Worm (Caenorhabditis elegans): ENCODE data around the gene K05B2.4.

Gene K05B2.4

DNA sequence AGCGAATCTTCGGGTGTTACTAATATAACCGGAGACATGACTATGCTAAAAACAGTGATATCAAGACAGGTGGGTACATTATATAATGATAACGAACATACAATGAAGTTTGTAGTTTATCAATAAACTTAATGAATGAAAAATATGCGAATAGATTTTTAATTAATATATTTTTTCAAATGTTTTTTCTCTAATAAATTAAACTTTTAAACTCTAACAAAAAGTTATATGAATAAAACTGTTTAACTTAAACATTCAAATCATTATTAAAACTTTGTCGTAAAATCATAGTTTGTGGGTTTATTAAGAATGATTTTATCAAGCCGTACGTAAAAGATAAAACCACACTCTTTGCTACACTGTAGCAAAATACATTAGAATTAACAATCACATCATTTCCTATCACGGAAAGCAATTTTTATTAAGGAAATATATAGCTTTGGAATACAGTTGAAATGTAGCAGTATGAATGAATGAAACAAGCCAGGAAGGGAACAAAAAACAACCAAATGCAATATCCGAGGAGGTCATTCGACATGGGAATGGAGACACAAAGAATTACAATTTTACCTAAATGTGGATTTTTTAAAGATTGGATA is at the start of gene K05B2.4:
TSS of gene K05B2.4 (minus strand) at position 51 of the 599 bp plus-strand sequence.
- no peak for TF ChIP-seq dmd-4 (tag; optimal IDR thresholded peaks at IDR 0.05)
- no peak for TF ChIP-seq ZK546.5 (tag; optimal IDR thresholded peaks at IDR 0.05)
- TF ChIP-seq nhr-6 (tag; optimal IDR thresholded peaks at IDR 0.05) = no peak
- TF ChIP-seq unc-62 (GFP tag; optimal IDR thresholded peaks at IDR 0.05) = no peak
- TF ChIP-seq C34F6.9 (tag; optimal IDR thresholded peaks at IDR 0.05) = no peak
- TF ChIP-seq R02D3.7 (tag; optimal IDR thresholded peaks at IDR 0.05) = no peak
- no peak for TF ChIP-seq sem-4 (tag; optimal IDR thresholded peaks at IDR 0.05)
- no peak for TF ChIP-seq fos-1 (tag; optimal IDR thresholded peaks at IDR 0.05)
- no peak for TF ChIP-seq unc-55 (GFP tag; optimal IDR thresholded peaks at IDR 0.05)
- no peak for TF ChIP-seq lin-13 (GFP tag; optimal IDR thresholded peaks at IDR 0.05)
- TF ChIP-seq lin-39 (tag; optimal IDR thresholded peaks at IDR 0.05) = no peak
- TF ChIP-seq blmp-1 (tag; optimal IDR thresholded peaks at IDR 0.05; ENCODE audit: insufficient read depth) = no peak

DNA sequence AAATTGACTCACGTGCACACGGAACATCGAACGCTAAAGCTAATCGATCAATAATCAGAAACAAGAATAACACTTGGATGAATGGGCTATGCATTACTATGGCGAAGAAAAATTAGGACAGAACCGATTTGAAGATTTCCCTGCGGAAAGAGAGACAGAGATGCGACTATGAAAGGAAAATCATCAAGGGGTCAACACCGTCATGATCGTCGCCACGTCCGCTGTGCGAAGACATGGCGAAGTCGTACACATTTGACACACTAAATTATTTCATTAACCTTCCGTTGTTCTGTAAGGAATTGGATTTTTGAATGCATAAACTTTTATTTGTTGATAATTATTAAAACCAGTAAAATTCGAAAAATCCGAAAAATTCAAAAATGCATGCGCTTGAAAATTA is 48.4 kb upstream of the K05B2.4 start, which contains the start of gene M03F4.6:
TSS of gene M03F4.6 (minus strand) at position 101 of the 400 bp plus-strand sequence.
- TF ChIP-seq lsy-2 (tag; optimal IDR thresholded peaks at IDR 0.05) (peak in 1 of 2 experiments; percentile 54), lin-13 (GFP tag; optimal IDR thresholded peaks at IDR 0.05) (peak; percentile 0), Y55F3AM.14 (GFP tag; optimal IDR thresholded peaks at IDR 0.05) (no peak), sem-4 (tag; optimal IDR thresholded peaks at IDR 0.05) (peak; percentile 65), mbf-1 (tag; optimal IDR thresholded peaks at IDR 0.05) (no peak), ztf-4 (tag; optimal IDR thresholded peaks at IDR 0.05) (peak; percentile 76), aly-2 (tag; optimal IDR thresholded peaks at IDR 0.05) (no peak), sma-3 (GFP tag; optimal IDR thresholded peaks at IDR 0.05) (no peak), blmp-1 (tag; optimal IDR thresholded peaks at IDR 0.05; ENCODE audit: insufficient read depth) (peak; percentile 32), unc-39 (tag; optimal IDR thresholded peaks at IDR 0.05) (no peak), alr-1 (tag; optimal IDR thresholded peaks at IDR 0.05) (no peak), C34F6.9 (tag; optimal IDR thresholded peaks at IDR 0.05) (peak; percentile 9), mdl-1 (tag; optimal IDR thresholded peaks at IDR 0.05) (no peak), nhr-77 (tag; optimal IDR thresholded peaks at IDR 0.05) (no peak), nhr-21 (tag; optimal IDR thresholded peaks at IDR 0.05) (peak; percentile 20), sma-9 (GFP tag; optimal IDR thresholded peaks at IDR 0.05) (peak; percentile 68), sma-9 (tag; optimal IDR thresholded peaks at IDR 0.05) (no peak), egl-27 (tag; optimal IDR thresholded peaks at IDR 0.05) (no peak), nhr-23 (tag; optimal IDR thresholded peaks at IDR 0.05) (no peak)

ce11 chrX:4965592-4965991 is 44.8 kb upstream of the K05B2.4 start:
- peak; percentile 2 for TF ChIP-seq mab-5 (tag; optimal IDR thresholded peaks at IDR 0.05)
- no peak for TF ChIP-seq F13H6.1 (tag; optimal IDR thresholded peaks at IDR 0.05)
- TF ChIP-seq elt-3 (tag; optimal IDR thresholded peaks at IDR 0.05) = no peak
- TF ChIP-seq nhr-23 (tag; optimal IDR thresholded peaks at IDR 0.05) = no peak
- TF ChIP-seq dmd-4 (tag; optimal IDR thresholded peaks at IDR 0.05) = no peak
- TF ChIP-seq mdl-1 (tag; optimal IDR thresholded peaks at IDR 0.05) = no peak
- no peak for TF ChIP-seq lin-13 (GFP tag; optimal IDR thresholded peaks at IDR 0.05)
- TF ChIP-seq nhr-11 (tag; optimal IDR thresholded peaks at IDR 0.05) = no peak
- TF ChIP-seq aly-2 (tag; optimal IDR thresholded peaks at IDR 0.05) = no peak
- peak; percentile 51 for TF ChIP-seq unc-55 (GFP tag; optimal IDR thresholded peaks at IDR 0.05)
- no peak for TF ChIP-seq elt-1 (tag; optimal IDR thresholded peaks at IDR 0.05)
- TF ChIP-seq ceh-16 (tag; optimal IDR thresholded peaks at IDR 0.05) = no peak

DNA sequence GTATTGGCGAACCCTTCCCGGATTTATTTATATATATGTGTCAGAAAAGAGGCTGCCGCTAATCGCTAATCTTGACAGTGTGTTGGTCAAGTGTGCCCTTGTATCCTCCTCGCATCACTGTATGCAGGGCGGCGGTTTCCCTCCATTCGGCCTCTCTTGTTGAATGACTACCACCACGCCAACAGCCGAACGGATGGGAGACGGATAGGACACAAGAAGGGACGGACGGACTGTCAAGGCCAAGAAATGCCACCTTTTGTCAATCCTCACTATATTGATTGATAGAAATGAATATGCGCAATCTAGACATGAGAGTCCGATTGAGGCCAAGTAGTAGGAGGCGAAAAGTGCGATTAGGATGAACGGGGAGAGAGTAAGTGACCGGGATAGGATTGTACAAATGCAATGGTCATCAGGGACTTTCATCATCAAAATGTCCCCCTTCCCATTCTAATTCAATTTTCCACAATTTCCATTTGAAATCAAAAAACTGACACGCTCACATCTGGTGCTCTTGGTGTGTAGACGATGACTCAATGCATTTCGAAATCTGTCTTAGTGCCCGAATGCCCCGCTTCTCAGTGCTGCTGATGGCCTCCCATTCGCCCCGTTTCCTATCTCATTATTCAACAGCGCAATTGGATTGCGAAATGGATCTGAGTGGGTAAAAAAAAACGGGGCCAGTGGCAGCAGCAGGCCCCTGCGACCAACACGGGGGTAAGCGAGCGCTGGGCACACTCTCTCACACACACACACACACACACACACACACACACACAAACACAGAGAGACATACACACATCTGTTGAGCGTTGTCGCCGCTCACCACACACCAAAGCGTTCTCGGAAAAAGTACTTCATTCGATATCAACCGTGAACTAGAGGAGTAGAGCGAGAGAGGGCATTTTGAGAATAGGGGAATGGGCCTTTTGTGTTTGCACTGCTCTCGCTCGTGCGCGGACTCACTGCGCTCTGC is 41.2 kb upstream of the K05B2.4 start:
- peak; percentile 78 for TF ChIP-seq zag-1 (tag; optimal IDR thresholded peaks at IDR 0.05)
- peak; percentile 37 for TF ChIP-seq nhr-25 (tag; optimal IDR thresholded peaks at IDR 0.05)
- peak; percentile 10 for TF ChIP-seq ztf-11 (tag; optimal IDR thresholded peaks at IDR 0.05)
- no peak for TF ChIP-seq mbf-1 (tag; optimal IDR thresholded peaks at IDR 0.05)
- no peak for TF ChIP-seq nhr-237 (tag; optimal IDR thresholded peaks at IDR 0.05)
- no peak for TF ChIP-seq alr-1 (tag; optimal IDR thresholded peaks at IDR 0.05)
- TF ChIP-seq mdl-1 (tag; optimal IDR thresholded peaks at IDR 0.05) = peak; percentile 28 to 41
- peak; percentile 71 for TF ChIP-seq C34F6.9 (tag; optimal IDR thresholded peaks at IDR 0.05)
- no peak for TF ChIP-seq ama-1 (optimal IDR thresholded peaks at IDR 0.05)
- peak; percentile 55 for TF ChIP-seq lin-13 (GFP tag; optimal IDR thresholded peaks at IDR 0.05)
- no peak for TF ChIP-seq fos-1 (tag; optimal IDR thresholded peaks at IDR 0.05)
- no peak for TF ChIP-seq nhr-11 (tag; optimal IDR thresholded peaks at IDR 0.05)
- TF ChIP-seq lin-11 (tag; optimal IDR thresholded peaks at IDR 0.05) = peak; percentile 57
- TF ChIP-seq ceh-16 (tag; optimal IDR thresholded peaks at IDR 0.05) = peak; percentile 70
- no peak for TF ChIP-seq nhr-77 (tag; optimal IDR thresholded peaks at IDR 0.05)
- TF ChIP-seq R02D3.7 (tag; optimal IDR thresholded peaks at IDR 0.05) = no peak
- TF ChIP-seq lin-39 (tag; optimal IDR thresholded peaks at IDR 0.05) = no peak
- TF ChIP-seq nhr-23 (tag; optimal IDR thresholded peaks at IDR 0.05) = no peak
- TF ChIP-seq snpc-4 (tag; optimal IDR thresholded peaks at IDR 0.05) = peak; percentile 19
- TF ChIP-seq unc-55 (GFP tag; optimal IDR thresholded peaks at IDR 0.05) = peak; percentile 63
- TF ChIP-seq blmp-1 (tag; optimal IDR thresholded peaks at IDR 0.05; ENCODE audit: insufficient read depth) = peak; percentile 16
- TF ChIP-seq F13H6.1 (tag; optimal IDR thresholded peaks at IDR 0.05) = peak; percentile 87
- TF ChIP-seq nhr-129 (tag; optimal IDR thresholded peaks at IDR 0.05) = peak; percentile 81
- peak; percentile 69 for TF ChIP-seq sem-4 (tag; optimal IDR thresholded peaks at IDR 0.05)
- no peak for TF ChIP-seq sma-3 (GFP tag; optimal IDR thresholded peaks at IDR 0.05)
- TF ChIP-seq lsy-2 (tag; optimal IDR thresholded peaks at IDR 0.05) = peak in 1 of 2 experiments; percentile 55
- TF ChIP-seq ztf-1 (GFP tag; conservative IDR thresholded peaks at IDR 0.05) = no peak

Measured in whole organism, L2 larva.